Fruit fly (Drosophila melanogaster): Measurements from ENCODE around the gene CG42342.

- no peak for TF ChIP-seq CG9705 (GFP tag; optimal IDR thresholded peaks at IDR 0.05)
- no peak for TF ChIP-seq fru (GFP tag; optimal IDR thresholded peaks at IDR 0.05)
Observed at dm6 chr3R:16558623-16559155, 56.1 kb downstream of the CG42342 start.

Measured in whole organism, wandering third instar larva.